Worm (Caenorhabditis elegans): Measurements from ENCODE around the gene sdz-18.
"Not testable (repeated sequence)": the region's sequence is repeated elsewhere in the genome, so short reads cannot be mapped to it uniquely, and the experiment has no call there.

Gene sdz-18

DNA sequence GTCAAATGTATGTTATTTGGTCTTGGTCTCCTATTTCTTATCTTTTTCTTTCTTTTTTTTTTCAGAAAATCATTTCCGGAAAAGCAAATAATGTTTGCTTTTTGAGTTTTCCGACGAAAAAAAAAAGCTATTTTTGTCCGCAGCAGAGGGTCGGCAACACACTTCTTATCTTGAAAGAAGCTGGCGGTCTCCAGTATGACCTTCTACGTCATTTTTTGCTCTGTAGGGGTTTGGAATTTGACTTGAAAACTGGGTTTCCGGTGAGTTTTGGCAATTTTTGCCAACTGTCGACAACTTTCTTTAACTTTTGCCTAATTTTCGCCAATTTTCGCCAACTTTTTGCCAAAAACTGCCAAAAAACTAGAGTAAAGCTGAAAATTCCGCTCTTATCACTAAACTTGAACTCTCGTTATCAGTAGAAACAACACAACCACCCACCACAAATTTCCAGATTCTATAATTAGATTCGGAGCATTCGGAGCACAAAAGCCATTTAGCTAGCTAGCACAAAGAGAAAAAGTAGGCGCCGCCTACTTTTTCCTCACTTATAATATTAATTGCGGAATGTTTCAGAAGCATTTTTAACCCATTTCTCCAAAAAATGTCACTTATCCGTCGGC lies 35.9 kb downstream of the sdz-18 start, which contains the start of gene nhx-6:
TSS of gene nhx-6 (plus strand) at position 570 of the 620 bp plus-strand sequence.
- TF ChIP-seq nhr-11 (tag; optimal IDR thresholded peaks at IDR 0.05) (no peak), elt-2 (tag; optimal IDR thresholded peaks at IDR 0.05) (peak; percentile 66), pqm-1 (tag; optimal IDR thresholded peaks at IDR 0.05) (peak; percentile 5)

DNA sequence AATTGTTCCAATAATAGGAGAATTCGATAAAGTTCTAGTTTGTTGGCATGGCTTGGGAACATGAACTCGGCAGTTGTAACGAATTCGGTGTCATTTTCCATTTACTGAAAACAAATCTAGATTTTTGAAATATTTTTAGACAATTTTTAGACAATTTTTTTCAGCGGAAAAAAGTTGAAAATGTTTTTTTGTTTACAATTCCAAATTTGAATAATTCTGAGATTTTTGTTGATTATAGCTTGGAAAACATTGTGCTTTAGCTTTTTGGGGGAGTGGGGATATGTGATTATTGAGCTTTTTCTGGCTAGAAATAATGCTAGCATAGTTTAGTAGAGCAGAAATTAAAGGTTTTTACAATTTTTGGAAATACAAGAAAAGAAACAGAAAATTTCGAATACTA lies 37.4 kb downstream of the sdz-18 start, which contains the start of gene srw-97:
TSS of gene srw-97 (minus strand) at position 101 of the 400 bp plus-strand sequence.
- no peak for TF ChIP-seq ztf-4 (tag; optimal IDR thresholded peaks at IDR 0.05)
- no peak for TF ChIP-seq egl-27 (tag; optimal IDR thresholded peaks at IDR 0.05)
- no peak for TF ChIP-seq sea-2 (GFP tag; optimal IDR thresholded peaks at IDR 0.05)
- TF ChIP-seq tbx-2 (tag; optimal IDR thresholded peaks at IDR 0.05): no peak
- TF ChIP-seq nhr-237 (tag; optimal IDR thresholded peaks at IDR 0.05): no peak
- TF ChIP-seq egl-5 (tag; optimal IDR thresholded peaks at IDR 0.05): no peak
- TF ChIP-seq nhr-25 (tag; optimal IDR thresholded peaks at IDR 0.05): no peak

DNA sequence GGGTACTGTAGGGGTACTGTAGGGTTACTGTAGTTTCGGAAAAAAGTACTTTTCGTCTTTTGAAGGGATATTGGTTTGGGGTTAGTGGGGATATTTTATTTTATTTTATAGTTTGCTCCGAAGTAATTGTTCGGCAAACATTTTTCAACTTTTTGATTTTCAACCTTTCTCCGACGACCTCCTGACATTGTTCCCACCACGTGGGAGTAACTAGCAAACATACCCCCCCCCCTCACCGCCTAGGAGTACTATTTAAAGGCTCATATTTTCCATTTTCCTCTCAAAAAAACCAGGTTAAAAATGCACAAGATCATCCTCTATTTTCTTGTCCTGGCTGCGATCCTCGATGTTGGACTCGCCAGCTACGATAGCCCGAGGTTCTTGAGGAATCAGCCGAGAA lies 40.3 kb downstream of the sdz-18 start, which contains the start of gene srlf-29:
TSS of gene srlf-29 (plus strand) at position 301 of the 400 bp plus-strand sequence.
- TF ChIP-seq fkh-2 (tag; optimal IDR thresholded peaks at IDR 0.05) (no peak), fos-1 (tag; optimal IDR thresholded peaks at IDR 0.05) (no peak), ztf-11 (tag; optimal IDR thresholded peaks at IDR 0.05) (no peak), egl-5 (tag; optimal IDR thresholded peaks at IDR 0.05) (no peak), jun-1 (tag; optimal IDR thresholded peaks at IDR 0.05) (no peak)

DNA sequence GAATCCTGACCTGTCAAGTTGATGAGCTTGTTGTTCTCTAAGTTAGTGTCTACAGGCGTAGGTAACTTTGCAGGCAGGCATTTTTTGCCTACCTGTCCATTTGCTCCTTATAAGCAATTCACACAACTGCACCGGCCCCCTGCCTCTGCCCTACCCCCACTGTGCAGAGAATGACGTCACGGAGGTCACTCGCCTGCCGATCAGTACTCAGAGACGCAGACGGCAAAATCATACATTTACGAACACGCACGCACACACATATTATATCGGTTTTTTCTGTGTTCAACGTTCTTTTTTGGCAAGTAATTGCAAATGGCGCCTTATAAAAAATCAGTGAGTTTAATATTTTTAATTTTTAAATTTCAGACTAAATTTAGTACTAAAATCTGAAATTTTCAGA lies 42.8 kb downstream of the sdz-18 start, which contains the start of gene duxl-1:
TSS of gene duxl-1 (plus strand) at position 184 of the 400 bp plus-strand sequence.
- TF ChIP-seq skn-1 (tag; optimal IDR thresholded peaks at IDR 0.05) (no peak), nhr-25 (tag; optimal IDR thresholded peaks at IDR 0.05) (peak; percentile 9), elt-2 (tag; optimal IDR thresholded peaks at IDR 0.05) (peak; percentile 54), nhr-23 (tag; optimal IDR thresholded peaks at IDR 0.05) (peak; percentile 37), fkh-2 (tag; optimal IDR thresholded peaks at IDR 0.05) (no peak), lin-15B (tag; optimal IDR thresholded peaks at IDR 0.05) (peak; percentile 6)

DNA sequence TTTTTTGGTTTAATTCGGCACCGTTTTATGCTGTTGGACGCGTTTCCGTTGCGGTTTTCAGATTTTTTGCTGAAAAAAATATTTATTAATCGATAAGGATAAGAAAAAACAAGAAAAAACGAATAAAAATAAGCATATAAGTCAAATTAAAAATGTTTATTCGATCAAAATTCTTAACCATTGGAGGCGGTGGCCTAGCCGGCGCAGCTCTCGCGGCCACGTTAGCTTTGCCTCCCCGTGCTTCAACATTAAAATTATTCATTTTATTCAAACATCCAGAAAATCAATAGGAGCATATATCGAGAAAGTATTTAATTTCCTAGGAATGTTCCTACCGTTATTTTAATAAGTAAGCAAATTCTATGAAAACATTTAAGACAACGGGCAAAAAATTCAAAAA lies 43.4 kb downstream of the sdz-18 start, which contains the start of gene ZC204.14:
TSS of gene ZC204.14 (minus strand) at position 69 of the 400 bp plus-strand sequence.
- TF ChIP-seq fkh-2 (tag; optimal IDR thresholded peaks at IDR 0.05): no peak
- no peak for TF ChIP-seq R02D3.7 (tag; optimal IDR thresholded peaks at IDR 0.05)
- no peak for TF ChIP-seq nhr-237 (tag; optimal IDR thresholded peaks at IDR 0.05)
- no peak for TF ChIP-seq mdl-1 (tag; optimal IDR thresholded peaks at IDR 0.05)
- TF ChIP-seq skn-1 (tag; optimal IDR thresholded peaks at IDR 0.05): no peak
- no peak for TF ChIP-seq unc-39 (tag; optimal IDR thresholded peaks at IDR 0.05)
- no peak for TF ChIP-seq jun-1 (tag; optimal IDR thresholded peaks at IDR 0.05)
- TF ChIP-seq egl-5 (tag; optimal IDR thresholded peaks at IDR 0.05): no peak
- TF ChIP-seq nhr-43 (tag; optimal IDR thresholded peaks at IDR 0.05; ENCODE audit: poor library complexity, severe bottlenecking): no peak
- TF ChIP-seq mml-1 (tag; optimal IDR thresholded peaks at IDR 0.05): no peak
- no peak for TF ChIP-seq nhr-67 (tag; optimal IDR thresholded peaks at IDR 0.05)
- no peak for TF ChIP-seq ceh-82 (tag; optimal IDR thresholded peaks at IDR 0.05)
- TF ChIP-seq eor-1 (tag; optimal IDR thresholded peaks at IDR 0.05): no peak
- TF ChIP-seq ztf-11 (tag; optimal IDR thresholded peaks at IDR 0.05): no peak
- TF ChIP-seq nhr-11 (tag; optimal IDR thresholded peaks at IDR 0.05): no peak

DNA sequence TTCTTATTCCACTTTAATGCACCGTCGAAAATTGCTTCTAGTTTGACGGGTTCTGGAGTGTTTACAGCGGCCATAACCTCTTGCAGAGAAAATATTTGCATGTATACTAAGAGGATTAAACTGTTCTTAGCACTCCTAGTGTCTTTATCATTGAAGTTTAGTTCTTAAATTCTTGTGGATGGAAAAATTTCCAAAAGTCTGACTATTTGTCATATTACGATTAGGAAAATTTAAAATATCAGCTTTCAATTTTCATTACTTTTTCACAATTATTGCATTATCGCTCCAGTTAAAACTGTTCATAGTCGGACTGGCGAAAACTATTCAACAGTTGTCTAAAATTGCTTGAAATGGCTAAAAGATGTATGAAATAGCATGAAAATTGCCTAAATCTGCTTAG lies 45.4 kb downstream of the sdz-18 start, which contains the start of gene ZC204.13:
TSS of gene ZC204.13 (minus strand) at position 101 of the 400 bp plus-strand sequence.
- not testable (repeated sequence) for TF ChIP-seq eor-1, elt-3, ceh-16 (tag; optimal IDR thresholded peaks at IDR 0.05)

DNA sequence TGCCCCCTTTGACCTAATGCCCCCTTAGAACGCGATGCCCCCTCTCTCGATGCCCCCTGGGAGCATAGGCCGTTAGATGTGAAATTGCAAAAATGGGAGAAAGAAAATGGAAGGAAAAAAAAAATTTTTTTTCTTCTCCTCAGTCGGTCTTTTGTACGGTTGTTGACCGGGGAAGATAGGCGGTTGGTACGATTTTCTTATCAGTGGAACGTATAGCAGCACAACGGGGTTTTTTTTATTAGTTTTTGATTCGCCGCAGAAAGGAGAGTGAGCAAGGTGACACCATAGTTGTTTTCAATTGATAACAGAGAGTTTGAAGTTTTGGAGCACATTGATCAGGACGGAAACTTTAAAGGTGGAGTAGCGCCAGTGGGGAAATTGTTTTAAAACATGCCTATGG lies 46.6 kb downstream of the sdz-18 start:
- TF ChIP-seq elt-2 (tag; optimal IDR thresholded peaks at IDR 0.05): peak; percentile 84
- peak; percentile 31 for TF ChIP-seq pqm-1 (tag; optimal IDR thresholded peaks at IDR 0.05)
